Worm (Caenorhabditis elegans): ENCODE measurements around the gene C05D12.7.

The C05D12.7 gene

ce11 chrII:11409678-11410133 is at the start of gene C05D12.7:
TSS of gene C05D12.7 (plus strand) at chrII:11410083.
- TF ChIP-seq nhr-12 (tag; optimal IDR thresholded peaks at IDR 0.05) (no peak), fkh-2 (tag; optimal IDR thresholded peaks at IDR 0.05) (no peak), lin-15B (tag; optimal IDR thresholded peaks at IDR 0.05) (no peak), ceh-82 (tag; optimal IDR thresholded peaks at IDR 0.05) (no peak), jun-1 (tag; optimal IDR thresholded peaks at IDR 0.05) (no peak), snpc-4 (tag; optimal IDR thresholded peaks at IDR 0.05) (no peak), elt-1 (tag; optimal IDR thresholded peaks at IDR 0.05) (no peak), mdl-1 (tag; optimal IDR thresholded peaks at IDR 0.05) (no peak), tbx-2 (tag; optimal IDR thresholded peaks at IDR 0.05) (no peak), ZK546.5 (tag; optimal IDR thresholded peaks at IDR 0.05) (no peak), hmg-11 (tag; optimal IDR thresholded peaks at IDR 0.05) (no peak), elt-2 (tag; optimal IDR thresholded peaks at IDR 0.05) (no peak), ztf-11 (tag; optimal IDR thresholded peaks at IDR 0.05) (no peak), fos-1 (tag; optimal IDR thresholded peaks at IDR 0.05) (no peak), nhr-77 (tag; optimal IDR thresholded peaks at IDR 0.05) (no peak), nhr-25 (tag; optimal IDR thresholded peaks at IDR 0.05) (no peak), sea-2 (GFP tag; optimal IDR thresholded peaks at IDR 0.05) (no peak), pha-4 (tag; optimal IDR thresholded peaks at IDR 0.05) (no peak), pqm-1 (tag; optimal IDR thresholded peaks at IDR 0.05) (no peak)

- TF ChIP-seq nhr-12 (tag; optimal IDR thresholded peaks at IDR 0.05) (no peak), nhr-76 (tag; optimal IDR thresholded peaks at IDR 0.05) (no peak), fkh-10 (GFP tag; optimal IDR thresholded peaks at IDR 0.05) (peak; percentile 95), ztf-11 (tag; optimal IDR thresholded peaks at IDR 0.05) (no peak), tbx-2 (tag; optimal IDR thresholded peaks at IDR 0.05) (no peak), nhr-43 (tag; optimal IDR thresholded peaks at IDR 0.05; ENCODE audit: poor library complexity, severe bottlenecking) (no peak), ceh-28 (tag; optimal IDR thresholded peaks at IDR 0.05) (no peak)
Measured at ce11 chrII:11361751-11362150, 48.1 kb upstream of the C05D12.7 start.

DNA sequence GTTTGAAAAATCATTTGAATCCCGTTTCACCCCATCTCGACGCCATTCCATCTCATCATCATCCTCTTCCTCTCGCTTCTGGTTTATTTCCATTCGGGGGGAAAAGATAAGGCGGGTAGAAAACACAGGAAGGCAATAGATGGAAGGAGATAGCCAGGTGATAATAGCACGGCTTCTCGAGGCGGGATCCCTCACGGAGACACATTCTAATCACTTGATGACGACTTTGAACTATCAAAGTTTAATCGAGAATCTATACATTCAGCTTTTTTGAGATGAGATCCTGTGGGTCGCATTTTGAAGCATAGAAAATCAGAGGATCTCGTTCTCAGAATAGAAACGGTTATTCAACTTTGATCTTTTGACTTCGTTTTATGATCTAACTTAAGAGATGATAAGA is 37.9 kb upstream of the C05D12.7 start, which contains the start of gene C33B4.2:
Gene C33B4.2 (minus strand): TSS at position 165 of the 400 bp plus-strand sequence.
- TF ChIP-seq unc-39 (tag; optimal IDR thresholded peaks at IDR 0.05): no peak
- no peak for TF ChIP-seq egl-27 (tag; optimal IDR thresholded peaks at IDR 0.05)
- TF ChIP-seq lin-15B (tag; optimal IDR thresholded peaks at IDR 0.05): no peak
- TF ChIP-seq jun-1 (tag; optimal IDR thresholded peaks at IDR 0.05): no peak
- no peak for TF ChIP-seq ama-1 (optimal IDR thresholded peaks at IDR 0.05)
- TF ChIP-seq nhr-43 (tag; optimal IDR thresholded peaks at IDR 0.05; ENCODE audit: poor library complexity, severe bottlenecking): peak; percentile 84
- no peak for TF ChIP-seq mml-1 (tag; optimal IDR thresholded peaks at IDR 0.05)
- TF ChIP-seq ztf-11 (tag; optimal IDR thresholded peaks at IDR 0.05): no peak

DNA sequence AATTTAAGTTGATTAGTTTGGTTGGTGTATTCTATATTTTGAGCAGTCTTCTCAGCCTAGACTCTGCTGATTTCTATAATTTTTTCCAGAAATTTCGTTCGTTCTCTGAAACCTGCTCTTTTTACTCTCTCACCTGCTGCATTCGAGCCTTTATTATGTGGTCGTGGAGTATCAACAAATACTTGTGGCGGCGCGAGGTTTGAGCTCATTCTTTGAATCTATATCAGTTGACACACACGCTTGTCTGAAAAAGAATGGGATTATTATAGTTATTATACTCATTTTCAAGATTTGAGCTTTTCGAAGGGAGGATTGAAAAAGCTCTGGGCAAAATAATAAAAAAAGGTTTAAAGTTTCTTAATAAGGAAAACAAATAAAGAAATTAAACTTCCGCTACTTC is 33.9 kb upstream of the C05D12.7 start:
- TF ChIP-seq nhr-77 (tag; optimal IDR thresholded peaks at IDR 0.05): no peak
- TF ChIP-seq ceh-9 (tag; optimal IDR thresholded peaks at IDR 0.05): no peak
- no peak for TF ChIP-seq snpc-4 (tag; optimal IDR thresholded peaks at IDR 0.05)
- TF ChIP-seq unc-62 (GFP tag; optimal IDR thresholded peaks at IDR 0.05): no peak
- TF ChIP-seq unc-39 (tag; optimal IDR thresholded peaks at IDR 0.05): no peak
- TF ChIP-seq elt-1 (tag; optimal IDR thresholded peaks at IDR 0.05): no peak
- TF ChIP-seq nhr-76 (tag; optimal IDR thresholded peaks at IDR 0.05): no peak
- no peak for TF ChIP-seq nfya-1 (tag; optimal IDR thresholded peaks at IDR 0.05; ENCODE audit: insufficient read depth)
- TF ChIP-seq daf-12 (tag; optimal IDR thresholded peaks at IDR 0.05): no peak

DNA sequence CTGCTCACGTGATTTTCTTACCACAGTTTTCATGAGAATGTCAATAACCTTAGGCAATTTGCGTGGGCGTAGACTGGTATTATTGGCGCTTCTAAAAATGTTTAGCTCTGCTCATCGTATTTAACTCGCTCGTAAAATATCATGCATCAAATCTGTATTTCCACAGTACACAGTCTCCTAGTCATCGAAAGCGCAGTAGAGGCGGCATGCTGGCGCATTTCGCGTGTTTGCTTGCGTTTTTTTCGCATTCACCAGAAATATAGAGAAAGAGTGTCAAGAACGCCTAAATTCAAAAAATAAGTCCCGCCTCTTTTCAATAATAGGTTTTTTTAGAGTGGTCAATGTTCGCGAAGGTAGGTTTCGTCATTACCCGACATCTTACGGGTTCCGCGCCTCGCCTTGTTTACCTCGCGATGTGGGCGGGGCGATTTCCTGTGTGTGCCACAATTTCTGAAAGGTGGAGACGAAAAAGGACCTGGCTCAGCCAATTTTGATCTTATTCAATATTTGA is 33.2 kb upstream of the C05D12.7 start:
- peak; percentile 91 for TF ChIP-seq ama-1 (optimal IDR thresholded peaks at IDR 0.05)
- TF ChIP-seq nhr-43 (tag; optimal IDR thresholded peaks at IDR 0.05; ENCODE audit: poor library complexity, severe bottlenecking): peak; percentile 53
- peak; percentile 51 for TF ChIP-seq pqm-1 (tag; optimal IDR thresholded peaks at IDR 0.05)
- no peak for TF ChIP-seq mml-1 (tag; optimal IDR thresholded peaks at IDR 0.05)
- TF ChIP-seq nhr-23 (tag; optimal IDR thresholded peaks at IDR 0.05): peak; percentile 45
- TF ChIP-seq lsy-12 (tag; optimal IDR thresholded peaks at IDR 0.05): peak; percentile 74
- no peak for TF ChIP-seq pha-4 (tag; optimal IDR thresholded peaks at IDR 0.05)
- TF ChIP-seq daf-12 (tag; optimal IDR thresholded peaks at IDR 0.05): no peak
- peak; percentile 57 for TF ChIP-seq elt-2 (tag; optimal IDR thresholded peaks at IDR 0.05)
- no peak for TF ChIP-seq elt-1 (tag; optimal IDR thresholded peaks at IDR 0.05)
- no peak for TF ChIP-seq ztf-11 (tag; optimal IDR thresholded peaks at IDR 0.05)
- TF ChIP-seq snpc-4 (tag; optimal IDR thresholded peaks at IDR 0.05): peak; percentile 93
- peak; percentile 52 for TF ChIP-seq nfya-1 (tag; optimal IDR thresholded peaks at IDR 0.05; ENCODE audit: insufficient read depth)
- TF ChIP-seq ztf-4 (tag; optimal IDR thresholded peaks at IDR 0.05): no peak
- peak; percentile 61 for TF ChIP-seq lin-15B (tag; optimal IDR thresholded peaks at IDR 0.05)
- TF ChIP-seq nhr-25 (tag; optimal IDR thresholded peaks at IDR 0.05): peak; percentile 4

Measured in whole organism, L3 larva.